Worm (Caenorhabditis elegans): ENCODE results near the gene srsx-15.

- TF ChIP-seq nhr-80 (tag; optimal IDR thresholded peaks at IDR 0.05) (no peak), xnd-1 (tag; optimal IDR thresholded peaks at IDR 0.05) (no peak), sdz-38 (tag; optimal IDR thresholded peaks at IDR 0.05) (no peak), dpl-1 (GFP tag; optimal IDR thresholded peaks at IDR 0.05) (no peak), Y53F4B.3 (GFP tag; IDR thresholded peaks at IDR 0.05) (no peak), ztf-28 (GFP tag; IDR thresholded peaks at IDR 0.05) (no peak), snpc-4 (GFP tag; optimal IDR thresholded peaks at IDR 0.05) (no peak), snpc-4 (tag; optimal IDR thresholded peaks at IDR 0.05) (no peak), lag-1 (GFP tag; IDR thresholded peaks at IDR 0.05) (no peak), nfya-1 (tag; optimal IDR thresholded peaks at IDR 0.05; ENCODE audit: borderline replicate concordance, insufficient read depth) (no peak), ztf-3 (GFP tag; optimal IDR thresholded peaks at IDR 0.05) (no peak)
These were observed 49.6 kb downstream of the srsx-15 start, which contains the start of gene T12E12.6 for ce11 chrIV:5574033-5574432.

Measured in whole organism, young adult.